Fruit fly (Drosophila melanogaster) whole organism, prepupa: ENCODE measurements around the gene CG18787.
A peak's percentile ranks its signal among the peaks of the same experiment; 100 is the strongest.

Source experiments
- CG10631 ChIP-seq: fragments of 200-800 bp; sonication (Bioruptor generic); optimal IDR thresholded peaks from 2 replicates; lab custom pipeline; 2016; ENCODE audit warnings: missing biosample characterization, missing genetic modification characterization
- CG10669 ChIP-seq: fragments of 200-800 bp; sonication (Bioruptor generic); optimal IDR thresholded peaks from 3 replicates; lab custom pipeline; 2018; ENCODE audit warnings: missing biosample characterization, mild to moderate bottlenecking, missing genetic modification characterization, moderate library complexity
- CG11294 ChIP-seq: fragments of 200-800 bp; sonication (Bioruptor generic); IDR thresholded peaks from 2 replicates; pipeline ENCODE4 v1.3.6; 2022; ENCODE audit warnings: missing biosample characterization, missing genetic modification characterization
- CG11762 ChIP-seq: fragments of 200-800 bp; sonication (Bioruptor generic); optimal IDR thresholded peaks from 3 replicates; lab custom pipeline; 2016; ENCODE audit warnings: missing biosample characterization, missing genetic modification characterization; ENCODE audit not compliant: insufficient read depth
- CG11902 ChIP-seq: fragments of 200-800 bp; sonication (Bioruptor generic); optimal IDR thresholded peaks from 3 replicates; lab custom pipeline; 2016; ENCODE audit warnings: missing biosample characterization, missing genetic modification characterization
- CG1621 ChIP-seq: fragments of 200-800 bp; sonication (Bioruptor generic); optimal IDR thresholded peaks from 3 replicates; lab custom pipeline; 2018; ENCODE audit warnings: missing biosample characterization, mild to moderate bottlenecking, missing genetic modification characterization
- CG16779 ChIP-seq: fragments of 200-800 bp; sonication (Bioruptor generic); optimal IDR thresholded peaks from 3 replicates; lab custom pipeline; 2017; ENCODE audit warnings: missing biosample characterization, mild to moderate bottlenecking, missing genetic modification characterization
- CG31627 ChIP-seq: fragments of 200-800 bp; sonication (Bioruptor generic); optimal IDR thresholded peaks from 3 replicates; lab custom pipeline; 2016; ENCODE audit warnings: missing biosample characterization, missing genetic modification characterization
- CG34406 ChIP-seq: fragments of 200-800 bp; sonication (Bioruptor generic); optimal IDR thresholded peaks from 3 replicates; lab custom pipeline; 2016; ENCODE audit warnings: missing biosample characterization, missing genetic modification characterization
- CG3919 ChIP-seq: fragments of 200-800 bp; sonication (Bioruptor generic); optimal IDR thresholded peaks from 3 replicates; lab custom pipeline; 2016; ENCODE audit warnings: missing biosample characterization, missing genetic modification characterization
- CG6276 ChIP-seq: fragments of 200-800 bp; sonication (Bioruptor generic); optimal IDR thresholded peaks from 2 replicates; lab custom pipeline; 2017; ENCODE audit warnings: missing biosample characterization, mild to moderate bottlenecking, missing genetic modification characterization
- CG6808 ChIP-seq: fragments of 200-800 bp; sonication (Bioruptor generic); optimal IDR thresholded peaks from 3 replicates; lab custom pipeline; 2017; ENCODE audit warnings: missing biosample characterization, missing genetic modification characterization, mild to moderate bottlenecking, moderate library complexity, missing genetic modification reagents
- CG8119 ChIP-seq: fragments of 200-800 bp; sonication (Bioruptor generic); IDR thresholded peaks from 3 replicates; pipeline ENCODE4 v1.3.6; 2022; ENCODE audit warnings: missing biosample characterization, missing genetic modification characterization
- CG9139 ChIP-seq: fragments of 200-800 bp; sonication (Bioruptor generic); optimal IDR thresholded peaks from 3 replicates; lab custom pipeline; 2017; ENCODE audit warnings: missing biosample characterization, mild to moderate bottlenecking, missing genetic modification characterization
- Eip75B ChIP-seq: fragments of 200-800 bp; sonication (Bioruptor generic); optimal IDR thresholded peaks from 3 replicates; lab custom pipeline; 2016; ENCODE audit warnings: missing biosample characterization, missing genetic modification characterization
- Eip78C ChIP-seq: fragments of 200-800 bp; sonication (Bioruptor generic); peaks from one replicate; lab custom pipeline; 2016; ENCODE audit warnings: missing biosample characterization, missing genetic modification characterization
- Eip93F ChIP-seq: fragments of 200-800 bp; sonication (Bioruptor generic); optimal IDR thresholded peaks from 2 replicates; lab custom pipeline; 2016; ENCODE audit warnings: missing biosample characterization, mild to moderate bottlenecking, missing genetic modification characterization
- Ets96B ChIP-seq: fragments of 200-800 bp; optimal IDR thresholded peaks from 2 replicates; lab custom pipeline; 2019; ENCODE audit warnings: missing biosample characterization, mild to moderate bottlenecking, missing genetic modification characterization, moderate library complexity
- Hr38 ChIP-seq: sonication (Bioruptor generic); optimal IDR thresholded peaks from 2 replicates; lab custom pipeline; 2016; ENCODE audit warnings: missing biosample characterization, missing genetic modification characterization
- Hr4 ChIP-seq: fragments of 200-800 bp; sonication (Bioruptor generic); optimal IDR thresholded peaks from 3 replicates; lab custom pipeline; 2016; ENCODE audit warnings: missing biosample characterization, missing genetic modification characterization
- Lpt ChIP-seq: fragments of 200-800 bp; sonication (Bioruptor generic); optimal IDR thresholded peaks from 3 replicates; lab custom pipeline; 2016; ENCODE audit warnings: missing biosample characterization, missing genetic modification characterization
- Met ChIP-seq: fragments of 200-800 bp; sonication (Bioruptor generic); optimal IDR thresholded peaks from 3 replicates; lab custom pipeline; 2016; ENCODE audit warnings: missing biosample characterization, missing genetic modification characterization
- OdsH ChIP-seq: fragments of 200-800 bp; sonication (Bioruptor generic); optimal IDR thresholded peaks from 3 replicates; lab custom pipeline; 2016; ENCODE audit warnings: missing biosample characterization, missing genetic modification characterization
- Smox ChIP-seq: fragments of 200-800 bp; sonication (Bioruptor generic); optimal IDR thresholded peaks from 3 replicates; lab custom pipeline; 2016; ENCODE audit warnings: missing biosample characterization, missing genetic modification characterization
- Sox15 ChIP-seq: fragments of 200-800 bp; sonication (Bioruptor generic); optimal IDR thresholded peaks from 3 replicates; lab custom pipeline; 2016; ENCODE audit warnings: missing biosample characterization, missing genetic modification characterization
- achi ChIP-seq: fragments of 200-800 bp; sonication (Bioruptor generic); optimal IDR thresholded peaks from 3 replicates; lab custom pipeline; 2016; ENCODE audit warnings: missing biosample characterization, missing genetic modification characterization
- acj6 ChIP-seq: fragments of 200-800 bp; sonication (Bioruptor generic); optimal IDR thresholded peaks from 3 replicates; lab custom pipeline; 2016; ENCODE audit warnings: missing biosample characterization, missing genetic modification characterization
- dsx ChIP-seq: fragments of 200-800 bp; optimal IDR thresholded peaks from 3 replicates; lab custom pipeline; 2019; ENCODE audit warnings: missing biosample characterization, mild to moderate bottlenecking, missing genetic modification characterization, moderate library complexity; ENCODE audit not compliant: poor library complexity, severe bottlenecking
- esn ChIP-seq: fragments of 200-800 bp; sonication (Bioruptor generic); optimal IDR thresholded peaks from 2 replicates; lab custom pipeline; 2016; ENCODE audit warnings: missing biosample characterization, mild to moderate bottlenecking, missing genetic modification characterization, moderate library complexity
- fd85E ChIP-seq: fragments of 200-800 bp; sonication (Bioruptor generic); optimal IDR thresholded peaks from 3 replicates; lab custom pipeline; 2016; ENCODE audit warnings: missing biosample characterization, missing genetic modification characterization
- fkh ChIP-seq: fragments of 200-800 bp; sonication (Bioruptor generic); optimal IDR thresholded peaks from 3 replicates; lab custom pipeline; 2017; ENCODE audit warnings: missing biosample characterization, mild to moderate bottlenecking, missing genetic modification characterization, moderate library complexity
- lz ChIP-seq: fragments of 200-800 bp; sonication (Bioruptor generic); optimal IDR thresholded peaks from 3 replicates; lab custom pipeline; 2016; ENCODE audit warnings: missing biosample characterization, missing genetic modification characterization
- net ChIP-seq: fragments of 200-800 bp; sonication (Bioruptor generic); optimal IDR thresholded peaks from 3 replicates; lab custom pipeline; 2016; ENCODE audit warnings: missing biosample characterization, missing genetic modification characterization
- salr ChIP-seq, 2 experiments: fragments of 200-800 bp; sonication (Bioruptor generic); optimal IDR thresholded peaks; 3 replicates each; lab custom pipeline; 2016 to 2018; ENCODE audit warnings: missing biosample characterization in 2 of 2, missing genetic modification characterization in 2 of 2, mild to moderate bottlenecking in 1 of 2
- spab ChIP-seq: fragments of 200-800 bp; sonication (Bioruptor generic); optimal IDR thresholded peaks from 2 replicates; lab custom pipeline; 2017; ENCODE audit warnings: missing biosample characterization, mild to moderate bottlenecking, missing genetic modification characterization, missing genetic modification reagents
- ss ChIP-seq, 2 experiments: fragments of 200-800 bp; sonication (Bioruptor generic); optimal IDR thresholded peaks; 2 replicates in 1 of 2; 3 replicates in 1 of 2; lab custom pipeline; 2017 to 2018; ENCODE audit warnings: mild to moderate bottlenecking in 2 of 2, missing biosample characterization in 2 of 2, missing genetic modification characterization in 2 of 2, moderate library complexity in 1 of 2
- svp ChIP-seq: fragments of 200-800 bp; sonication (Bioruptor generic); peaks from one replicate; lab custom pipeline; 2016; ENCODE audit warnings: missing biosample characterization, missing genetic modification characterization
- topi ChIP-seq: fragments of 200-800 bp; sonication (Bioruptor generic); optimal IDR thresholded peaks from 3 replicates; lab custom pipeline; 2016; ENCODE audit warnings: missing biosample characterization, missing genetic modification characterization
- vri ChIP-seq: fragments of 200-800 bp; sonication (Bioruptor generic); optimal IDR thresholded peaks from 3 replicates; lab custom pipeline; 2016; ENCODE audit warnings: missing biosample characterization, mild to moderate bottlenecking, missing genetic modification characterization

Gene CG18787

DNA sequence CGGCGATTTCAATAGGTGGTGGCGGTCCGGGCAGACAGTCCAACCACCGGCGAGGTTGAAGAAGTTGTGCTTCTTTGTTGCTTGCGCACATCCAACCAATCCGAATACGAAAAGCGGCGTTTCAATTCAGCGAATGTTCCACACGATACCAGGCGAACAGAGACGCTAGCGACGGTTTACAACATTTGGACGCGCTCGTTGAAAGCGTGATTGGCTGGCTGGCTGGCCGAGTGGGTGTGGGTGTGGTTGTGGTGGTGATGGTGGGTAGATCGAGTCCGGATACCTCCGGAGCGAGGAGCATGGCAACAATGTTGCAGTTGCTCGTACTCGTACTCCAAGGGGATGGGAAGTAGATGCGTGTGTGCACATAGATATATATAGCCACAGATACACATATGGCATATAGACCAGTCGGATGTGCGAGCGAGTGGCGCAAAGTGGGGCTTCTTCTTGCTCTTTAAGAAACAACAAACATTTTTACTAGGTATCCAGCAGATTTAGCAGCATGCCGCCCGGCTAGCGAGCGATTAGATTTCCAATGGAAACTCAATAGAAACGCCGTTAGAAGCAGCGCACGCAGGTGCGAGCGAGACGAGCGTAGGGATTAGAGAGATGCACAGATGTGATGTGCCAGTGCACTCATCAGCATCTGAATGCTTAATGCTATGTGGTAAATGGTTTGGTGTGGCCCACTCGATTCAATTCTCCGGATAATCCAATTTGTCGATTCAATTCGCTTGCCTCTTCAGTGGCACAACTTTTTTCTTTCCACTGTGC lies 11.1 kb upstream of the CG18787 start (continued):
- no peak for TF ChIP-seq CG8119 (GFP tag; lab: Robert Waterston, UW)
- no peak for TF ChIP-seq acj6 (GFP tag; lab: Kevin White, UChicago)
- TF ChIP-seq salr (GFP tag; optimal IDR thresholded peaks at IDR 0.05; lab: Kevin White, UChicago), result no peak
- no peak for TF ChIP-seq Smox (GFP tag; lab: Kevin White, UChicago)
- no peak for TF ChIP-seq CG11902 (GFP tag; lab: Kevin White, UChicago)
- peak; percentile 100 for TF ChIP-seq dsx (GFP tag; lab: Kevin White, UChicago)
- TF ChIP-seq CG6276 (GFP tag; lab: Kevin White, UChicago), result peak; percentile 17
- peak; percentile 31 for TF ChIP-seq CG9139 (GFP tag; lab: Kevin White, UChicago)
- TF ChIP-seq topi (GFP tag; lab: Kevin White, UChicago), result no peak
- TF ChIP-seq spab (GFP tag; lab: Kevin White, UChicago), result no peak
- peak; percentile 33 for TF ChIP-seq CG3919 (GFP tag; lab: Kevin White, UChicago)
- TF ChIP-seq CG11294 (GFP tag; lab: Robert Waterston, UW), result no peak
- no peak for TF ChIP-seq CG10631 (GFP tag; lab: Kevin White, UChicago)
- TF ChIP-seq Hr38 (GFP tag; lab: Kevin White, UChicago), result no peak
- no peak for TF ChIP-seq CG34406 (GFP tag; lab: Kevin White, UChicago)
- TF ChIP-seq vri (GFP tag; lab: Kevin White, UChicago), result no peak
- no peak for TF ChIP-seq net
- peak; percentile 9 for TF ChIP-seq Eip75B (GFP tag; lab: Kevin White, UChicago)
- no peak for TF ChIP-seq CG6808
- peak; percentile 69 for TF ChIP-seq Lpt (GFP tag; lab: Kevin White, UChicago)
- no peak for TF ChIP-seq Hr4 (GFP tag; lab: Kevin White, UChicago)
- TF ChIP-seq Ets96B, result no peak
- TF ChIP-seq CG1621, result peak; percentile 88

DNA sequence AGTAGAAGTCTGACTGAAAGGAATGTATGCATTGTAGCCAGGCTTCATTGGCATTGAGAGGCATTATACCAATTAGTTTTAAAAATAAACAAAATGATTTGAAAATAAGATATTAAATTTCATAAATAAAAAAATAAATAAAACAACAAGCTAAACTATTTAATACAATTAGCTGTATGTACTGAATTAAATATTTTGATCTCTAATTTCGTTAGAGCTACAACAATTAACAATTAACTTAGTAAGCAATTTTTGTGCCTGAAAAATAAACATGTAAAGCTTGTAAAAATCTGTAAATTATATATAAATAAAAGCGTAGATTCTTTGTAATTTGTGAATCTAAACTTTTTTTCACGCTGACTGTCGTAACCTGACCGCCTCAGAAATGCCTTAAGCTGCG lies 8.7 kb upstream of the CG18787 start, which contains the start of gene Rh5:
Gene Rh5, plus strand, starts transcription at position 301 of the 400 bp plus-strand sequence.
- TF ChIP-seq Lpt (GFP tag; lab: Kevin White, UChicago) (no peak), fkh (no peak), CG16779 (tag; lab: Kevin White, UChicago) (no peak), dsx (GFP tag; lab: Kevin White, UChicago) (no peak), CG1621 (no peak), CG10669 (GFP tag; lab: Kevin White, UChicago) (no peak), achi (GFP tag; lab: Kevin White, UChicago) (no peak), CG31627 (no peak), CG10631 (GFP tag; lab: Kevin White, UChicago) (no peak), fd85E (GFP tag; lab: Kevin White, UChicago) (no peak), ss (GFP tag; optimal IDR thresholded peaks at IDR 0.05; lab: Kevin White, UChicago) (no peak), lz (GFP tag; lab: Kevin White, UChicago) (no peak), svp (GFP tag; lab: Kevin White, UChicago) (no peak), OdsH (no peak), Met (GFP tag; lab: Kevin White, UChicago) (no peak), CG11762 (GFP tag; lab: Kevin White, UChicago) (no peak), Eip78C (GFP tag; lab: Kevin White, UChicago) (no peak), Eip93F (GFP tag; lab: Kevin White, UChicago) (no peak), Sox15 (GFP tag; lab: Kevin White, UChicago) (no peak), esn (GFP tag; lab: Kevin White, UChicago) (no peak)
- TF ChIP-seq, all 60 proteins: peak for 0
